Fruit fly (Drosophila melanogaster): ENCODE results near the gene rst.
A peak's percentile ranks its signal among the peaks of the same experiment; 100 is the strongest.

Gene rst

dm6 chrX:2951637-2952036, 22.0 kb downstream of the rst start:
- TF ChIP-seq CG5180 (GFP tag; optimal IDR thresholded peaks at IDR 0.05) = peak; percentile 19
- peak; percentile 27 for TF ChIP-seq D19A (tag; optimal IDR thresholded peaks at IDR 0.05)
- no peak for TF ChIP-seq D (optimal IDR thresholded peaks at IDR 0.05)
- peak; percentile 32 for TF ChIP-seq D (GFP tag; optimal IDR thresholded peaks at IDR 0.05)
- TF ChIP-seq ci (GFP tag; IDR thresholded peaks at IDR 0.05) = 0 out of 3 replicates have a peak, but pooled peaks have one; percentile 38
- TF ChIP-seq unpg (GFP tag; optimal IDR thresholded peaks at IDR 0.05) = peak; percentile 45
- TF ChIP-seq CG17385 (GFP tag; optimal IDR thresholded peaks at IDR 0.05) = peak; percentile 20
- peak; percentile 4 for TF ChIP-seq Meics (GFP tag; optimal IDR thresholded peaks at IDR 0.05)
- no peak for TF ChIP-seq CG6765 (GFP tag; optimal IDR thresholded peaks at IDR 0.05)
- TF ChIP-seq CG10147 (GFP tag; optimal IDR thresholded peaks at IDR 0.05) = peak; percentile 22
- TF ChIP-seq nerfin-2 (GFP tag; IDR thresholded peaks at IDR 0.05; ENCODE audit: partially characterized antibody) = no peak
- TF ChIP-seq CG32767 (GFP tag; IDR thresholded peaks at IDR 0.05) = no peak
- TF ChIP-seq CG2712 (tag; optimal IDR thresholded peaks at IDR 0.05) = peak; percentile 55
- TF ChIP-seq CoRest (tag; optimal IDR thresholded peaks at IDR 0.05) = peak; percentile 19
- TF ChIP-seq gsb-n (tag; optimal IDR thresholded peaks at IDR 0.05) = peak; percentile 22
- TF ChIP-seq Fer1 (GFP tag; optimal IDR thresholded peaks at IDR 0.05) = peak; percentile 42
- TF ChIP-seq Doc2 (GFP tag; IDR thresholded peaks at IDR 0.05) = no peak
- TF ChIP-seq CG4424 (GFP tag; optimal IDR thresholded peaks at IDR 0.05) = peak; percentile 9
- no peak for TF ChIP-seq mirr (GFP tag; optimal IDR thresholded peaks at IDR 0.05)
- no peak for TF ChIP-seq Dp (GFP tag; optimal IDR thresholded peaks at IDR 0.05)
- no peak for TF ChIP-seq Kr (GFP tag; optimal IDR thresholded peaks at IDR 0.05)
- peak in 1 of 2 experiments; percentile 62 for TF ChIP-seq Hr51 (GFP tag; optimal IDR thresholded peaks at IDR 0.05)
- peak; percentile 6 for TF ChIP-seq CG2120 (GFP tag; optimal IDR thresholded peaks at IDR 0.05)
- no peak for TF ChIP-seq CG2129 (GFP tag; IDR thresholded peaks at IDR 0.05; ENCODE audit: partially characterized antibody)
- TF ChIP-seq CG6813 (GFP tag; optimal IDR thresholded peaks at IDR 0.05) = peak; percentile 26
- TF ChIP-seq CG10267 (tag; optimal IDR thresholded peaks at IDR 0.05) = peak; percentile 26
- TF ChIP-seq CG31441 (GFP tag; IDR thresholded peaks at IDR 0.05) = peak; percentile 68
- TF ChIP-seq Ssrp (tag; optimal IDR thresholded peaks at IDR 0.05) = peak; percentile 9
- peak; percentile 9 for TF ChIP-seq CG3281 (GFP tag; optimal IDR thresholded peaks at IDR 0.05)
- peak; percentile 50 for TF ChIP-seq Blimp-1 (GFP tag; optimal IDR thresholded peaks at IDR 0.05)
- 0 out of 2 replicates have a peak, but pooled peaks have one; percentile 22 for TF ChIP-seq CG6689 (GFP tag; IDR thresholded peaks at IDR 0.05)
- TF ChIP-seq CG4360 (GFP tag; IDR thresholded peaks at IDR 0.05) = no peak
- TF ChIP-seq CG32772 (GFP tag; IDR thresholded peaks at IDR 0.05) = 0 out of 2 replicates have a peak, but pooled peaks have one; percentile 18
- TF ChIP-seq Spps (tag; optimal IDR thresholded peaks at IDR 0.05) = no peak
- peak; percentile 41; the same call in 1 of the 2 replicates for TF ChIP-seq Ptx1 (GFP tag; IDR thresholded peaks at IDR 0.05)
- no peak for TF ChIP-seq esg (GFP tag; conservative IDR thresholded peaks at IDR 0.05)
- no peak for TF ChIP-seq CG10366 (GFP tag; IDR thresholded peaks at IDR 0.05)
- TF ChIP-seq NC2α (GFP tag; optimal IDR thresholded peaks at IDR 0.05) = no peak
- TF ChIP-seq CG18262 (tag; optimal IDR thresholded peaks at IDR 0.05) = peak; percentile 51
- TF ChIP-seq sisA (GFP tag; IDR thresholded peaks at IDR 0.05) = 0 out of 2 replicates have a peak, but pooled peaks have one; percentile 4
- peak; percentile 54; the same call in 2 of the 3 replicates for TF ChIP-seq dysf (GFP tag; IDR thresholded peaks at IDR 0.05)
- TF ChIP-seq CG7556 (GFP tag; optimal IDR thresholded peaks at IDR 0.05) = peak; percentile 41
- TF ChIP-seq CG4404 (GFP tag; IDR thresholded peaks at IDR 0.05) = no peak
- TF ChIP-seq CG11504 (tag; optimal IDR thresholded peaks at IDR 0.05) = peak; percentile 67
- TF ChIP-seq bsh (GFP tag; optimal IDR thresholded peaks at IDR 0.05) = peak in 1 of 2 experiments; percentile 40
- TF ChIP-seq lmd (GFP tag; IDR thresholded peaks at IDR 0.05) = peak; percentile 41; the same call in 1 of the 2 replicates
- TF ChIP-seq CG4707 (GFP tag; optimal IDR thresholded peaks at IDR 0.05) = no peak
- TF ChIP-seq CG8281 (tag; optimal IDR thresholded peaks at IDR 0.05) = peak; percentile 4
- peak; percentile 58 for TF ChIP-seq CG18599 (GFP tag; optimal IDR thresholded peaks at IDR 0.05)
- no peak for TF ChIP-seq klu (GFP tag; IDR thresholded peaks at IDR 0.05)

Data from whole organism, embryonic.